Worm (Caenorhabditis elegans) whole organism, L4 larva: ENCODE measurements around the gene ugt-42.

Experiments
- D1046.2 ChIP-seq: fragments of 200-800 bp; sonication (Bioruptor generic); IDR thresholded peaks from 2 replicates; pipeline ENCODE4 v1.3.6; 2022; ENCODE audit warnings: missing genetic modification characterization, missing compliant biosample characterization
- F26F4.8 ChIP-seq: fragments of 200-800 bp; sonication (Bioruptor generic); conservative IDR thresholded peaks from 2 replicates; pipeline ENCODE4 v1.3.6; 2022; ENCODE audit warnings: missing genetic modification characterization, missing compliant biosample characterization
- F37D6.2 ChIP-seq: sonication (generic microtip); optimal IDR thresholded peaks from 2 replicates; lab custom pipeline; 2016; ENCODE audit warnings: mild to moderate bottlenecking, missing genetic modification characterization, missing compliant biosample characterization
- F49E8.2 ChIP-seq: sonication (generic microtip); optimal IDR thresholded peaks from 2 replicates; lab custom pipeline; 2016; ENCODE audit warnings: missing compliant biosample characterization, mild to moderate bottlenecking, missing genetic modification characterization, borderline replicate concordance
- R02D3.7 ChIP-seq: fragments of 150-350 bp; sonication (generic microtip); optimal IDR thresholded peaks from 3 replicates; lab custom pipeline; 2014; ENCODE audit warnings: missing biosample characterization, missing genetic modification characterization
- T26A8.4 ChIP-seq: fragments of 200-800 bp; sonication (Bioruptor generic); IDR thresholded peaks from 2 replicates; pipeline ENCODE4 v1.3.6; 2022; ENCODE audit warnings: missing genetic modification characterization, missing compliant biosample characterization
- Y105C5A.15 ChIP-seq: fragments of 200-800 bp; sonication (Bioruptor generic); IDR thresholded peaks from 2 replicates; pipeline ENCODE4 v1.3.6; 2022; ENCODE audit warnings: missing genetic modification characterization, missing compliant biosample characterization
- ZK546.5 ChIP-seq, 2 experiments: sonication (generic microtip); optimal IDR thresholded peaks; 2 replicates each; lab custom pipeline; 2017; ENCODE audit warnings: missing biosample characterization in 2 of 2, missing genetic modification characterization in 2 of 2
- arid-1 ChIP-seq: fragments of 200-800 bp; sonication (Bioruptor generic); conservative IDR thresholded peaks from 2 replicates; pipeline ENCODE4 v1.3.6; 2022; ENCODE audit warnings: missing genetic modification reagents, missing genetic modification characterization, missing compliant biosample characterization
- attf-4 ChIP-seq: sonication (generic microtip); optimal IDR thresholded peaks from 3 replicates; lab custom pipeline; 2017; ENCODE audit warnings: missing biosample characterization, missing genetic modification characterization
- ceh-20 ChIP-seq: fragments of 200-800 bp; sonication (Bioruptor generic); IDR thresholded peaks from 2 replicates; pipeline ENCODE4 v1.3.6; 2022; ENCODE audit warnings: missing genetic modification reagents, missing genetic modification characterization, missing compliant biosample characterization
- ceh-28 ChIP-seq: fragments of 150-350 bp; optimal IDR thresholded peaks from 2 replicates; lab custom pipeline; 2014; ENCODE audit warnings: missing biosample characterization, missing genetic modification reagents, missing genetic modification characterization
- ceh-44 ChIP-seq: fragments of 200-800 bp; sonication (Bioruptor generic); IDR thresholded peaks from 2 replicates; pipeline ENCODE4 v1.3.6; 2022; ENCODE audit warnings: missing genetic modification reagents, missing genetic modification characterization, missing compliant biosample characterization
- ctbp-1 ChIP-seq: fragments of 200-800 bp; sonication (Bioruptor generic); IDR thresholded peaks from 2 replicates; pipeline ENCODE4 v1.3.6; 2022; ENCODE audit warnings: missing genetic modification reagents, missing genetic modification characterization, missing compliant biosample characterization
- daf-12 ChIP-seq: fragments of 150-350 bp; optimal IDR thresholded peaks from 2 replicates; lab custom pipeline; 2014; ENCODE audit warnings: missing biosample characterization, missing genetic modification reagents, missing genetic modification characterization
- dmd-8 ChIP-seq: fragments of 200-800 bp; sonication (Bioruptor generic); IDR thresholded peaks from 2 replicates; pipeline ENCODE4 v1.3.6; 2022; ENCODE audit warnings: missing genetic modification characterization, missing compliant biosample characterization
- dpl-1 ChIP-seq: fragments of 150-350 bp; optimal IDR thresholded peaks from 2 replicates; lab custom pipeline; 2014; ENCODE audit warnings: missing biosample characterization, missing genetic modification reagents, missing genetic modification characterization
- duxl-1 ChIP-seq: sonication (generic microtip); optimal IDR thresholded peaks from 2 replicates; lab custom pipeline; 2016; ENCODE audit warnings: mild to moderate bottlenecking, missing genetic modification characterization, moderate library complexity, missing compliant biosample characterization; ENCODE audit not compliant: poor library complexity
- dve-1 ChIP-seq: sonication (generic microtip); optimal IDR thresholded peaks from 2 replicates; lab custom pipeline; 2017; ENCODE audit warnings: antibody characterized with exemption, mild to moderate bottlenecking, missing genetic modification characterization, missing compliant biosample characterization; ENCODE audit not compliant: insufficient read depth
- egl-43 ChIP-seq: fragments of 200-800 bp; sonication (Bioruptor generic); IDR thresholded peaks from 2 replicates; pipeline ENCODE4 v1.3.6; 2022; ENCODE audit warnings: missing genetic modification reagents, missing genetic modification characterization, missing compliant biosample characterization
- gei-8 ChIP-seq: fragments of 200-800 bp; sonication (Bioruptor generic); optimal IDR thresholded peaks from 2 replicates; lab custom pipeline; 2018; ENCODE audit warnings: mild to moderate bottlenecking, missing genetic modification characterization, missing compliant biosample characterization
- hif-1 ChIP-seq, 2 experiments: sonication (generic microtip); optimal IDR thresholded peaks; 2 replicates each; lab custom pipeline; 2016 to 2017; ENCODE audit warnings: missing compliant biosample characterization in 2 of 2, missing genetic modification characterization in 2 of 2, missing genetic modification reagents in 2 of 2, missing genotype in 2 of 2, mild to moderate bottlenecking in 1 of 2
- hlh-11 ChIP-seq: fragments of 200-800 bp; sonication (Bioruptor generic); optimal IDR thresholded peaks from 2 replicates; lab custom pipeline; 2018; ENCODE audit warnings: mild to moderate bottlenecking, missing genetic modification characterization, missing compliant biosample characterization
- hmg-1.1 ChIP-seq: fragments of 200-800 bp; sonication (Bioruptor generic); IDR thresholded peaks from 2 replicates; pipeline ENCODE4 v1.3.6; 2022; ENCODE audit warnings: missing genetic modification reagents, missing genetic modification characterization, missing compliant biosample characterization
- jun-1 ChIP-seq: fragments of 150-350 bp; optimal IDR thresholded peaks from 2 replicates; lab custom pipeline; 2014; ENCODE audit warnings: missing biosample characterization, missing genetic modification reagents, missing genetic modification characterization
- lin-1 ChIP-seq: fragments of 200-800 bp; sonication (Bioruptor generic); IDR thresholded peaks from 2 replicates; pipeline ENCODE4 v1.3.6; 2022; ENCODE audit warnings: missing genetic modification reagents, missing genetic modification characterization, missing compliant biosample characterization
- lin-15B ChIP-seq: fragments of 150-350 bp; sonication (generic microtip); optimal IDR thresholded peaks from 3 replicates; lab custom pipeline; 2014; ENCODE audit warnings: missing biosample characterization, missing genetic modification characterization
- lin-38 ChIP-seq: fragments of 200-800 bp; sonication (Bioruptor generic); IDR thresholded peaks from 2 replicates; pipeline ENCODE4 v1.3.6; 2022; ENCODE audit warnings: missing genetic modification reagents, missing genetic modification characterization, missing compliant biosample characterization
- lin-39 ChIP-seq: fragments of 150-350 bp; optimal IDR thresholded peaks from 2 replicates; lab custom pipeline; 2014; ENCODE audit warnings: missing biosample characterization, missing genetic modification reagents, missing genetic modification characterization
- lir-3 ChIP-seq: sonication (generic microtip); optimal IDR thresholded peaks from 2 replicates; lab custom pipeline; 2016; ENCODE audit warnings: mild to moderate bottlenecking, missing genetic modification characterization, missing compliant biosample characterization
- madf-9 ChIP-seq: fragments of 200-800 bp; sonication (Bioruptor generic); conservative IDR thresholded peaks from 2 replicates; pipeline ENCODE4 v1.3.6; 2022; ENCODE audit warnings: missing genetic modification reagents, missing genetic modification characterization, missing compliant biosample characterization
- mdl-1 ChIP-seq, 2 experiments: fragments of 150-350 bp in 1 of 2; sonication (generic microtip) in 1 of 2; optimal IDR thresholded peaks; 2 replicates each; lab custom pipeline; 2014 to 2017; ENCODE audit warnings: missing biosample characterization in 2 of 2, missing genetic modification characterization in 2 of 2
- mdt-29 ChIP-seq: fragments of 200-800 bp; sonication (Bioruptor generic); IDR thresholded peaks from 2 replicates; pipeline ENCODE4 v1.3.6; 2022; ENCODE audit warnings: missing genetic modification reagents, missing genetic modification characterization, missing compliant biosample characterization
- mep-1 ChIP-seq: fragments of 150-350 bp; sonication (generic microtip); optimal IDR thresholded peaks from 3 replicates; lab custom pipeline; 2014; ENCODE audit warnings: missing biosample characterization, missing genetic modification characterization
- mes-2 ChIP-seq: sonication (generic microtip); optimal IDR thresholded peaks from 2 replicates; lab custom pipeline; 2016; ENCODE audit warnings: missing genotype, mild to moderate bottlenecking, missing genetic modification characterization, missing compliant biosample characterization; ENCODE audit not compliant: poor library complexity, severe bottlenecking
- mxl-3 ChIP-seq: fragments of 200-800 bp; sonication (Bioruptor generic); optimal IDR thresholded peaks from 2 replicates; lab custom pipeline; 2018; ENCODE audit warnings: mild to moderate bottlenecking, missing genetic modification characterization, missing compliant biosample characterization
- nhr-102 ChIP-seq: sonication (generic microtip); optimal IDR thresholded peaks from 2 replicates; lab custom pipeline; 2016; ENCODE audit warnings: mild to moderate bottlenecking, missing genetic modification characterization, moderate library complexity, missing compliant biosample characterization
- nhr-11 ChIP-seq: fragments of 150-350 bp; optimal IDR thresholded peaks from 2 replicates; lab custom pipeline; 2014; ENCODE audit warnings: missing biosample characterization, missing genetic modification characterization
- nhr-111 ChIP-seq: fragments of 200-800 bp; sonication (Bioruptor generic); optimal IDR thresholded peaks from 2 replicates; lab custom pipeline; 2018; ENCODE audit warnings: mild to moderate bottlenecking, missing genetic modification characterization, missing compliant biosample characterization
- nhr-42 ChIP-seq: fragments of 200-800 bp; sonication (Bioruptor generic); IDR thresholded peaks from 2 replicates; pipeline ENCODE4 v1.3.6; 2022; ENCODE audit warnings: missing genetic modification characterization, missing compliant biosample characterization
- nhr-48 ChIP-seq: sonication (generic microtip); optimal IDR thresholded peaks from 2 replicates; lab custom pipeline; 2016; ENCODE audit warnings: mild to moderate bottlenecking, missing genetic modification characterization, missing compliant biosample characterization
- nhr-76 ChIP-seq: fragments of 150-350 bp; optimal IDR thresholded peaks from 2 replicates; lab custom pipeline; 2014; ENCODE audit warnings: missing biosample characterization, missing genetic modification characterization
- nhr-77 ChIP-seq: fragments of 150-350 bp; optimal IDR thresholded peaks from 2 replicates; lab custom pipeline; 2014; ENCODE audit warnings: missing biosample characterization, missing genetic modification characterization
- snpc-1.2 ChIP-seq: fragments of 200-800 bp; sonication (Bioruptor generic); IDR thresholded peaks from 2 replicates; pipeline ENCODE4 v1.3.6; 2022; ENCODE audit warnings: missing genetic modification reagents, missing genetic modification characterization, missing compliant biosample characterization
- snpc-4 ChIP-seq: fragments of 150-350 bp; optimal IDR thresholded peaks from 2 replicates; lab custom pipeline; 2014; ENCODE audit warnings: missing biosample characterization, missing genetic modification characterization
- spr-3 ChIP-seq: fragments of 200-800 bp; sonication (Bioruptor generic); optimal IDR thresholded peaks from 2 replicates; lab custom pipeline; 2018; ENCODE audit warnings: mild to moderate bottlenecking, missing genetic modification characterization, missing compliant biosample characterization
- tra-1 ChIP-seq: fragments of 200-800 bp; sonication (Bioruptor generic); IDR thresholded peaks from 2 replicates; pipeline ENCODE4 v1.3.6; 2022; ENCODE audit warnings: missing genetic modification reagents, missing genetic modification characterization, missing compliant biosample characterization
- unc-130 ChIP-seq: sonication (generic microtip); optimal IDR thresholded peaks from 2 replicates; lab custom pipeline; 2016; ENCODE audit warnings: missing genetic modification reagents, missing genetic modification characterization, missing compliant biosample characterization
- unc-39 ChIP-seq: sonication (generic microtip); optimal IDR thresholded peaks from 2 replicates; lab custom pipeline; 2017; ENCODE audit warnings: missing biosample characterization, missing genetic modification characterization
- vab-7 ChIP-seq: fragments of 200-800 bp; sonication (Bioruptor generic); IDR thresholded peaks from 2 replicates; pipeline ENCODE4 v1.3.6; 2022; ENCODE audit warnings: missing genetic modification reagents, missing genetic modification characterization, missing compliant biosample characterization
- zfp-2 ChIP-seq: sonication (generic microtip); optimal IDR thresholded peaks from 2 replicates; lab custom pipeline; 2016; ENCODE audit warnings: mild to moderate bottlenecking, missing genetic modification characterization, missing compliant biosample characterization
- zip-11 ChIP-seq: fragments of 200-800 bp; sonication (Bioruptor generic); IDR thresholded peaks from 2 replicates; pipeline ENCODE4 v1.3.6; 2022; ENCODE audit warnings: missing genetic modification characterization, missing compliant biosample characterization

ugt-42 gene

ce11 chrV:619054-619453 is 27.9 kb upstream of the ugt-42 start, which contains the start of gene F48G7.4 (continued):
- TF ChIP-seq nhr-111 (GFP tag; lab: Kevin White, UChicago) = no peak
- TF ChIP-seq zip-11 (GFP tag; lab: Robert Waterston, UW) = no peak
- no peak for TF ChIP-seq D1046.2 (GFP tag; lab: Robert Waterston, UW)
- TF ChIP-seq zfp-2 (tag; lab: Kevin White, UChicago) = no peak
- peak in 1 of 2 experiments; percentile 26 for TF ChIP-seq hif-1 (tag; optimal IDR thresholded peaks at IDR 0.05; lab: Kevin White, UChicago)
- no peak for TF ChIP-seq mdt-29 (GFP tag; lab: Robert Waterston, UW)
- TF ChIP-seq hmg-1.1 (GFP tag; lab: Robert Waterston, UW) = peak; percentile 56; the same call in 1 of the 2 replicates
- no peak for TF ChIP-seq lin-1 (GFP tag; lab: Robert Waterston, UW)
- TF ChIP-seq F37D6.2 (tag; lab: Kevin White, UChicago) = peak; percentile 15
- peak; percentile 50 for TF ChIP-seq duxl-1 (tag; lab: Kevin White, UChicago)
- TF ChIP-seq mep-1 (tag; lab: Kevin White, UChicago) = peak; percentile 73
- no peak for TF ChIP-seq daf-12 (tag; lab: Kevin White, UChicago)
- no peak for TF ChIP-seq nhr-102 (tag; lab: Kevin White, UChicago)
- TF ChIP-seq R02D3.7 (tag; lab: Kevin White, UChicago) = no peak
- TF ChIP-seq ctbp-1 (GFP tag; lab: Robert Waterston, UW) = no peak
- TF ChIP-seq ceh-44 (GFP tag; lab: Robert Waterston, UW) = no peak
- TF ChIP-seq T26A8.4 = no peak
- no peak for TF ChIP-seq dmd-8 (GFP tag; lab: Robert Waterston, UW)
- TF ChIP-seq nhr-11 = peak; percentile 18
- no peak for TF ChIP-seq unc-130 (GFP tag; lab: Kevin White, UChicago)
- no peak for TF ChIP-seq nhr-76 (tag; lab: Kevin White, UChicago)
- no peak for TF ChIP-seq snpc-1.2 (GFP tag; lab: Robert Waterston, UW)
- no peak for TF ChIP-seq spr-3 (GFP tag; lab: Kevin White, UChicago)
- peak; percentile 56 for TF ChIP-seq mes-2
- no peak for TF ChIP-seq egl-43 (GFP tag; lab: Robert Waterston, UW)
- TF ChIP-seq dve-1 (tag; lab: Kevin White, UChicago) = peak; percentile 47
- TF ChIP-seq nhr-48 (tag; lab: Kevin White, UChicago) = peak; percentile 24
- no peak for TF ChIP-seq nhr-77 (tag; lab: Kevin White, UChicago)
- no peak for TF ChIP-seq arid-1
- peak; percentile 71 for TF ChIP-seq hlh-11 (tag; lab: Kevin White, UChicago)
- peak; percentile 77 for TF ChIP-seq tra-1 (GFP tag; lab: Robert Waterston, UW)
- TF ChIP-seq lin-39 (tag; lab: Kevin White, UChicago) = no peak
- TF ChIP-seq mxl-3 = no peak
- TF ChIP-seq mdl-1 (tag; optimal IDR thresholded peaks at IDR 0.05; lab: Kevin White, UChicago) = peak in 1 of 2 experiments; percentile 60
- no peak for TF ChIP-seq Y105C5A.15 (GFP tag; lab: Robert Waterston, UW)
- peak; percentile 60; the same call in 1 of the 2 replicates for TF ChIP-seq ceh-20
- no peak for TF ChIP-seq unc-39
- TF ChIP-seq F49E8.2 (tag; lab: Kevin White, UChicago) = no peak
- TF ChIP-seq dpl-1 (GFP tag; lab: Kevin White, UChicago) = peak; percentile 10
- no peak for TF ChIP-seq vab-7 (GFP tag; lab: Robert Waterston, UW)
- TF ChIP-seq gei-8 (GFP tag; lab: Kevin White, UChicago) = no peak
- no peak for TF ChIP-seq ceh-28 (tag; lab: Kevin White, UChicago)
- TF ChIP-seq F26F4.8 = no peak
- TF ChIP-seq jun-1 (tag; lab: Kevin White, UChicago) = no peak
- no peak for TF ChIP-seq nhr-42 (GFP tag; lab: Robert Waterston, UW)
- TF ChIP-seq attf-4 (tag; lab: Kevin White, UChicago) = no peak
- no peak for TF ChIP-seq lin-38
- no peak for TF ChIP-seq ZK546.5 (tag; optimal IDR thresholded peaks at IDR 0.05; lab: Kevin White, UChicago)
- TF ChIP-seq lin-15B (tag; lab: Kevin White, UChicago) = no peak
- TF ChIP-seq lir-3 (tag; lab: Kevin White, UChicago) = no peak
- TF ChIP-seq madf-9 (GFP tag; lab: Robert Waterston, UW) = no peak
- TF ChIP-seq snpc-4 (tag; lab: Kevin White, UChicago) = no peak
